Worm (Caenorhabditis elegans): ENCODE measurements around the gene M03F8.6.
A peak's percentile ranks its signal among the peaks of the same experiment; 100 is the strongest.

Gene M03F8.6

DNA sequence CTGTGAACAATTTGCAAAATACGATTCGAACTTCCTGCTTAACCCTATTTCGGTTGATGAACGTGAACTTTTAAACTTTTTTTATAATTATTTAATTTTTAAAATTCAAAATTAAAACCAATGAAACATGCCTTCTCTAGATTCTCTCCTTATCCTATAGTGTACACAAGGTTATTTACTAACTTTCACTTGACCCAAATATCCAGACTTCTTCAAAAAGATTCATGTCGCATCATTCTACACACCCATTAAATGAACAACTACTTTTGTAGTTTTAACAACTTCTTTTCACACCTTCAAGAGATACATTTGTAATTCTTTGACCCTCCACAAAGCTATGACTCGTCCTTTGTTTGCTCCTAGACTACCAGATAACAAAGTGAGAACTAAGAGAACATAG is 28.1 kb upstream of the M03F8.6 start:
- no peak for TF ChIP-seq nhr-41 (GFP tag; IDR thresholded peaks at IDR 0.05)
- peak; percentile 34 for TF ChIP-seq aha-1 (tag)
- TF ChIP-seq Y105C5A.15 (GFP tag; IDR thresholded peaks at IDR 0.05) = no peak
- TF ChIP-seq dmd-8 (GFP tag; IDR thresholded peaks at IDR 0.05) = no peak

DNA sequence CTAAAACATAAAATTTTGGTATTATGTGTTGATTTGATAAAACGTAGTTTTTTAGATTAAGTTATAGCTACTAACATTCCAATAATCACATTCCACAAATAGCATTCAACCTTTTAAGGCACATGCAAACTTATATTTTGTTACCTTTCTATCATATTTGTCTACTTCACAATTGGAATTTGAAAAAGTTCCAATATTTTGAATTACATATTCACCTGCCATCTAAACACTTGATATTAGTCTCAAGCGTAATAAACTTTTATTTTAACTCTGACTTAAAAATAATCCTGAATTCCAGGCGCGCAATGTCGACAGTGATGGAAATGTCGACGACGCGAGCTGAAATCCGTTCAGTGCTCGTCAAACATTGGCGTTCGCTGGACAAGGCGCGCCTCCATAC is 21.1 kb upstream of the M03F8.6 start, which contains the start of gene acy-2:
TSS of gene acy-2 (plus strand) at position 301 of the 400 bp plus-strand sequence.
- TF ChIP-seq ama-1 (optimal IDR thresholded peaks at IDR 0.05) (no peak), nhr-42 (GFP tag; IDR thresholded peaks at IDR 0.05) (no peak), lir-3 (tag; optimal IDR thresholded peaks at IDR 0.05) (no peak), snpc-4 (tag; optimal IDR thresholded peaks at IDR 0.05) (no peak), mes-2 (tag; optimal IDR thresholded peaks at IDR 0.05; ENCODE audit: poor library complexity, severe bottlenecking) (no peak), unc-130 (GFP tag; optimal IDR thresholded peaks at IDR 0.05) (no peak), F44E2.7 (GFP tag; IDR thresholded peaks at IDR 0.05) (no peak), mdt-29 (GFP tag; IDR thresholded peaks at IDR 0.05) (no peak), hmg-1.1 (GFP tag; IDR thresholded peaks at IDR 0.05) (no peak), unc-39 (tag; optimal IDR thresholded peaks at IDR 0.05) (no peak), attf-4 (tag; optimal IDR thresholded peaks at IDR 0.05) (no peak), cey-2 (tag; optimal IDR thresholded peaks at IDR 0.05; ENCODE audit: borderline replicate concordance, insufficient read depth) (no peak), ztf-11 (tag; optimal IDR thresholded peaks at IDR 0.05) (no peak), dve-1 (tag; optimal IDR thresholded peaks at IDR 0.05; ENCODE audit: insufficient read depth) (no peak), sdz-12 (GFP tag; optimal IDR thresholded peaks at IDR 0.05) (no peak), ceh-44 (GFP tag; IDR thresholded peaks at IDR 0.05) (no peak)

- TF ChIP-seq ceh-28 (tag; optimal IDR thresholded peaks at IDR 0.05) (no peak), nhr-111 (GFP tag; optimal IDR thresholded peaks at IDR 0.05) (no peak), F10B5.3 (tag; optimal IDR thresholded peaks at IDR 0.05) (no peak), unc-62 (GFP tag; optimal IDR thresholded peaks at IDR 0.05 in 1 of 2) (peak in 1 of 2 experiments; percentile 92), unc-62 (tag; optimal IDR thresholded peaks at IDR 0.05) (no peak), Y105C5A.15 (GFP tag; IDR thresholded peaks at IDR 0.05) (no peak), hif-1 (tag; optimal IDR thresholded peaks at IDR 0.05) (no peak)
Observed at ce11 chrV:5973713-5974112, 19.1 kb upstream of the M03F8.6 start.

ce11 chrV:5972582-5972981 is 17.9 kb upstream of the M03F8.6 start:
- no peak for TF ChIP-seq ztf-11 (tag; optimal IDR thresholded peaks at IDR 0.05)
- peak in 1 of 2 experiments; percentile 91 for TF ChIP-seq unc-62 (GFP tag; optimal IDR thresholded peaks at IDR 0.05 in 1 of 2)
- no peak for TF ChIP-seq unc-62 (tag; optimal IDR thresholded peaks at IDR 0.05)
- TF ChIP-seq zip-11 (GFP tag; IDR thresholded peaks at IDR 0.05) = no peak

ce11 chrV:5964658-5965178 is 10.1 kb upstream of the M03F8.6 start:
- TF ChIP-seq hlh-30 (tag; optimal IDR thresholded peaks at IDR 0.05; ENCODE audit: insufficient read depth) = peak; percentile 56
- no peak for TF ChIP-seq nhr-6 (tag; optimal IDR thresholded peaks at IDR 0.05)
- TF ChIP-seq unc-130 (GFP tag; optimal IDR thresholded peaks at IDR 0.05) = no peak
- TF ChIP-seq egl-27 (tag; optimal IDR thresholded peaks at IDR 0.05) = no peak
- peak; percentile 18 for TF ChIP-seq fkh-10 (GFP tag; optimal IDR thresholded peaks at IDR 0.05)
- TF ChIP-seq jun-1 (tag; optimal IDR thresholded peaks at IDR 0.05) = no peak
- TF ChIP-seq mdl-1 (tag; optimal IDR thresholded peaks at IDR 0.05) = no peak
- TF ChIP-seq hlh-11 (tag; optimal IDR thresholded peaks at IDR 0.05) = peak; percentile 28
- TF ChIP-seq mep-1 (tag; optimal IDR thresholded peaks at IDR 0.05) = peak; percentile 23
- peak in 1 of 2 experiments; percentile 95 for TF ChIP-seq unc-62 (GFP tag; optimal IDR thresholded peaks at IDR 0.05 in 1 of 2)
- no peak for TF ChIP-seq unc-62 (tag; optimal IDR thresholded peaks at IDR 0.05)
- no peak for TF ChIP-seq fos-1 (tag; optimal IDR thresholded peaks at IDR 0.05)
- TF ChIP-seq nhr-41 (GFP tag; IDR thresholded peaks at IDR 0.05) = no peak
- peak in 1 of 2 experiments; percentile 7 for TF ChIP-seq lsy-2 (tag; optimal IDR thresholded peaks at IDR 0.05)
- no peak for TF ChIP-seq dmd-9 (GFP tag; IDR thresholded peaks at IDR 0.05)
